Worm (Caenorhabditis elegans) whole organism, young adult: ENCODE data around the gene Y105C5B.18.

Source experiments
- ZK185.1 ChIP-seq: sonication (generic microtip); optimal IDR thresholded peaks from 2 replicates; lab custom pipeline; 2016; ENCODE audit warnings: mild to moderate bottlenecking, missing genetic modification characterization, missing compliant biosample characterization; ENCODE audit not compliant: poor library complexity, severe bottlenecking
- ztf-18 ChIP-seq: sonication (generic microtip); optimal IDR thresholded peaks from 2 replicates; lab custom pipeline; 2016; ENCODE audit warnings: missing genotype, mild to moderate bottlenecking, missing genetic modification characterization, missing compliant biosample characterization

DNA sequence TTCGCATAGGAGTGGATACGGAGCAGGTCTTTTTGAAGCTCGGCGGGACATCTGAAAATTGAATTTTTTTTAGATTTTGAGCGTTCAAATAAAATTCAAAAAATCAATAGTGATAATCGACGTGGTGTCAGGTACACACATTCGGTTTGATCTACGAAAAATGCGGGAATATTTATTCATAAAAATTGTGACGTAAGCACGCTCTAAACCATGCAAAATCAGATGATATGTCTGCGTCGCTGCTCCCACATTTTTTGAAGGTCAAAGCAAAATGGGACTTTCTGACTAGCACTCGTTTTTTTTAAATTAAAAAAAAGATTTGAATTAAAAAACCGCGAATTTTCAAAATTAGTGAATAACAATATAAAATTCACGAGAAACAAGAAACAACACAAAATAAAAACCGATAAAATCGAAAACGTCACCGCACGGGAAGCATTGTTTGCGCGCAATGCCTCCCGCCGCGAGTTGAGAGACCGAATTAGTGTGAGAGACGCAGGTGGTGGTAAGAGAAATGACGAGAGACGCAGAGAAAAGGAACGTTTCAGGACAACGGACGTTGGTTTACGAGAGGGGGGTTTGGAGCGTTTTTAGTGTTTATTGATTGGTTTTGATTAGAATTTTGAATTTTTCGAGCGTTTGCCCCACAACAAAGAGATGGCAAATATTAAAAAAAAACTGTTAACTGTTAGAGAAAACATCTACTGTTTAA is 19.7 kb downstream of the Y105C5B.18 start, which contains the start of gene Y105C5B.19:
- TF ChIP-seq ztf-18 (tag; lab: Kevin White, UChicago) (no peak), ZK185.1 (tag; lab: Kevin White, UChicago) (no peak)
